Worm (Caenorhabditis elegans): ENCODE measurements around the gene C07E3.4.

Gene C07E3.4

ce11 chrII:10316119-10316518 lies 44.5 kb upstream of the C07E3.4 start, which contains the start of gene gcy-5:
Gene gcy-5 (minus strand): TSS chrII:10316219.
- no peak for TF ChIP-seq die-1 (tag; optimal IDR thresholded peaks at IDR 0.05)
- no peak for TF ChIP-seq Y53F4B.3 (GFP tag; IDR thresholded peaks at IDR 0.05)
- TF ChIP-seq hmg-1.2 (GFP tag; IDR thresholded peaks at IDR 0.05): no peak
- no peak for TF ChIP-seq hrde-1 (tag; optimal IDR thresholded peaks at IDR 0.05; ENCODE audit: borderline replicate concordance)
- no peak for TF ChIP-seq pha-4 (tag; optimal IDR thresholded peaks at IDR 0.05)
- no peak for TF ChIP-seq unc-62 (GFP tag; optimal IDR thresholded peaks at IDR 0.05)
- TF ChIP-seq athp-1 (tag; optimal IDR thresholded peaks at IDR 0.05): no peak
- TF ChIP-seq lsl-1 (GFP tag; optimal IDR thresholded peaks at IDR 0.05): no peak
- TF ChIP-seq mel-28 (tag; optimal IDR thresholded peaks at IDR 0.05; ENCODE audit: borderline replicate concordance): no peak
- no peak for TF ChIP-seq ztf-28 (GFP tag; IDR thresholded peaks at IDR 0.05)
- TF ChIP-seq dpff-1 (tag; optimal IDR thresholded peaks at IDR 0.05): no peak
- no peak for TF ChIP-seq Y53G8AR.9 (GFP tag; conservative IDR thresholded peaks at IDR 0.05)
- TF ChIP-seq ztf-22 (GFP tag; optimal IDR thresholded peaks at IDR 0.05): no peak
- no peak for TF ChIP-seq lin-54 (GFP tag; optimal IDR thresholded peaks at IDR 0.05)
- no peak for TF ChIP-seq hlh-12 (tag; optimal IDR thresholded peaks at IDR 0.05)

- TF ChIP-seq ztf-18 (tag; optimal IDR thresholded peaks at IDR 0.05): no peak
- no peak for TF ChIP-seq F37B4.10 (GFP tag; IDR thresholded peaks at IDR 0.05)
- no peak for TF ChIP-seq C06A6.2 (GFP tag; conservative IDR thresholded peaks at IDR 0.05)
- no peak for TF ChIP-seq repo-1 (tag; optimal IDR thresholded peaks at IDR 0.05)
- TF ChIP-seq hlh-12 (tag; optimal IDR thresholded peaks at IDR 0.05): no peak
- no peak for TF ChIP-seq unc-130 (GFP tag; optimal IDR thresholded peaks at IDR 0.05)
- TF ChIP-seq lin-35 (GFP tag; optimal IDR thresholded peaks at IDR 0.05): no peak
- TF ChIP-seq lir-1 (GFP tag; conservative IDR thresholded peaks at IDR 0.05): no peak
- no peak for TF ChIP-seq mxl-1 (tag; optimal IDR thresholded peaks at IDR 0.05)
- no peak for TF ChIP-seq nfyb-1 (GFP tag; IDR thresholded peaks at IDR 0.05)
- no peak for TF ChIP-seq lin-40 (tag; optimal IDR thresholded peaks at IDR 0.05)
- TF ChIP-seq chd-7 (tag; optimal IDR thresholded peaks at IDR 0.05): no peak
- TF ChIP-seq ceh-79 (tag; optimal IDR thresholded peaks at IDR 0.05): no peak
Measured at ce11 chrII:10317007-10317406, 43.6 kb upstream of the C07E3.4 start, which contains the start of gene M02G9.4. Gene M02G9.4 (plus strand): TSS chrII:10317307.

ce11 chrII:10321410-10321809 lies 39.2 kb upstream of the C07E3.4 start, which contains the start of gene idpp-4:
Gene idpp-4 (plus strand): TSS chrII:10321460.
- no peak for TF ChIP-seq K11D2.4 (GFP tag; IDR thresholded peaks at IDR 0.05)
- no peak for TF ChIP-seq mxl-1 (tag; optimal IDR thresholded peaks at IDR 0.05)
- TF ChIP-seq ekl-4 (GFP tag; IDR thresholded peaks at IDR 0.05): no peak
- TF ChIP-seq bed-2 (GFP tag; IDR thresholded peaks at IDR 0.05): no peak
- TF ChIP-seq attf-3 (GFP tag; conservative IDR thresholded peaks at IDR 0.05): no peak
- no peak for TF ChIP-seq Y53F4B.3 (GFP tag; IDR thresholded peaks at IDR 0.05)
- TF ChIP-seq tbx-9 (tag; optimal IDR thresholded peaks at IDR 0.05; ENCODE audit: borderline replicate concordance): no peak
- no peak for TF ChIP-seq B0035.1 (tag; optimal IDR thresholded peaks at IDR 0.05)
- no peak for TF ChIP-seq atf-7 (tag; optimal IDR thresholded peaks at IDR 0.05)
- TF ChIP-seq mel-28 (tag; optimal IDR thresholded peaks at IDR 0.05; ENCODE audit: borderline replicate concordance): no peak
- TF ChIP-seq lin-35 (GFP tag; optimal IDR thresholded peaks at IDR 0.05): no peak
- no peak for TF ChIP-seq egl-18 (GFP tag; IDR thresholded peaks at IDR 0.05)
- no peak for TF ChIP-seq lin-40 (tag; optimal IDR thresholded peaks at IDR 0.05)
- no peak for TF ChIP-seq hlh-26 (GFP tag; conservative IDR thresholded peaks at IDR 0.05)
- no peak for TF ChIP-seq rpc-1 (optimal IDR thresholded peaks at IDR 0.05)
- TF ChIP-seq rpc-1 (tag; optimal IDR thresholded peaks at IDR 0.05): no peak
- no peak for TF ChIP-seq nhr-27 (tag; optimal IDR thresholded peaks at IDR 0.05)
- no peak for TF ChIP-seq rcor-1 (GFP tag; IDR thresholded peaks at IDR 0.05)
- no peak for TF ChIP-seq aptf-2 (GFP tag; conservative IDR thresholded peaks at IDR 0.05)
- no peak for TF ChIP-seq ceh-58 (GFP tag; IDR thresholded peaks at IDR 0.05)
- no peak for TF ChIP-seq mcd-1 (GFP tag; IDR thresholded peaks at IDR 0.05)

All from whole organism, young adult.